Worm (Caenorhabditis elegans) whole organism, L1 larva: Measurements from ENCODE around the gene F18E3.13.

Experiments
- ceh-8 ChIP-seq: fragments of 200-800 bp; sonication (Bioruptor generic); optimal IDR thresholded peaks from 2 replicates; lab custom pipeline; 2018; ENCODE audit warnings: mild to moderate bottlenecking, missing genetic modification characterization, moderate library complexity, missing compliant biosample characterization
- dpl-1 ChIP-seq, 3 experiments: fragments of 150-350 bp in 2 of 3; sonication (generic microtip) in 1 of 3; optimal IDR thresholded peaks; 2 replicates each; lab custom pipeline; 2014 to 2017; ENCODE audit warnings: missing biosample characterization in 3 of 3, missing genetic modification characterization in 3 of 3, missing genetic modification reagents in 3 of 3
- egl-27 ChIP-seq, 2 experiments: fragments of 150-350 bp in 1 of 2; sonication (generic microtip); optimal IDR thresholded peaks; 3 replicates each; lab custom pipeline; 2017 to 2018; ENCODE audit warnings: missing biosample characterization in 2 of 2, missing genetic modification characterization in 2 of 2, missing genetic modification reagents in 2 of 2
- fkh-10 ChIP-seq: sonication (generic microtip); optimal IDR thresholded peaks from 2 replicates; lab custom pipeline; 2017; ENCODE audit warnings: missing biosample characterization, missing genetic modification reagents, missing genetic modification characterization
- mef-2 ChIP-seq: fragments of 150-350 bp; optimal IDR thresholded peaks from 2 replicates; lab custom pipeline; 2014; ENCODE audit warnings: missing biosample characterization, missing genetic modification characterization
- nhr-12 ChIP-seq: sonication (generic microtip); optimal IDR thresholded peaks from 2 replicates; lab custom pipeline; 2017; ENCODE audit warnings: missing biosample characterization, missing genetic modification characterization
- tbx-2 ChIP-seq: sonication (generic microtip); optimal IDR thresholded peaks from 2 replicates; lab custom pipeline; 2016; ENCODE audit warnings: missing genetic modification characterization, missing compliant biosample characterization
- unc-62 ChIP-seq: fragments of 150-350 bp; optimal IDR thresholded peaks from 2 replicates; lab custom pipeline; 2014; ENCODE audit warnings: missing biosample characterization, missing genetic modification reagents, missing genetic modification characterization
- ztf-4 ChIP-seq: fragments of 150-350 bp; optimal IDR thresholded peaks from 2 replicates; lab custom pipeline; 2014; ENCODE audit warnings: missing biosample characterization, missing genetic modification characterization

DNA sequence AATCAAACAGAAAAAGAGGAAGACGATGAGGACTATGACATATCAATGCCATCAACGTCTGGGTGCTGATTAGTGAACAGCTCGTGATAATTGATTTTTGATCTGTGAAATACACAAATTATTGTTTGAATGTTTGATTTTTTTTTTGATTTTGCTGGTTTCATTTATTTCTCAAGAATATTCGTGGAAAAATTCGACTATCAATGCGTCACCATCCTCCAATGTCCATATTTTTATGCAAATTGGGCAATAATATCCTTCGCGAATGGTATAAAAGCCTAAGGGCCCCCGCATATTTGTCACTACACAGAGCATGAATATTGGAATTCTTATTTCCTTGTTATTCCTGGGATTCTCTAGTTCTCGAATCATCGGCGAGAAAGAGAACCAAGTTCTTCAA lies 23.8 kb downstream of the F18E3.13 start, which contains the start of gene try-13:
- TF ChIP-seq ztf-4 (tag; lab: Kevin White, UChicago) (no peak), egl-27 (tag; optimal IDR thresholded peaks at IDR 0.05; lab: Kevin White, UChicago) (no peak), nhr-12 (tag; lab: Kevin White, UChicago) (no peak), unc-62 (GFP tag; lab: Kevin White, UChicago) (no peak), dpl-1 (GFP tag; optimal IDR thresholded peaks at IDR 0.05; lab: Kevin White, UChicago) (no peak), tbx-2 (tag; lab: Kevin White, UChicago) (no peak), fkh-10 (no peak), mef-2 (tag; lab: Kevin White, UChicago) (no peak), ceh-8 (GFP tag; lab: Kevin White, UChicago) (no peak)
